Worm (Caenorhabditis elegans) whole organism, L1 larva: ENCODE results near the gene coh-3.

ENCODE experiments used
- aly-2 ChIP-seq: fragments of 150-350 bp; optimal IDR thresholded peaks from 2 replicates; lab custom pipeline; 2014; ENCODE audit warnings: missing biosample characterization, missing genetic modification characterization
- ama-1 ChIP-seq: fragments of 150-350 bp; optimal IDR thresholded peaks from 2 replicates; lab custom pipeline; 2014
- blmp-1 ChIP-seq: fragments of 150-350 bp; optimal IDR thresholded peaks from 2 replicates; lab custom pipeline; 2014; ENCODE audit warnings: missing biosample characterization, missing genetic modification characterization
- ceh-8 ChIP-seq: fragments of 200-800 bp; sonication (Bioruptor generic); optimal IDR thresholded peaks from 2 replicates; lab custom pipeline; 2018; ENCODE audit warnings: mild to moderate bottlenecking, missing genetic modification characterization, moderate library complexity, missing compliant biosample characterization
- ceh-90 ChIP-seq: sonication (generic microtip); optimal IDR thresholded peaks from 2 replicates; lab custom pipeline; 2016; ENCODE audit warnings: missing genetic modification characterization, missing compliant biosample characterization
- ces-1 ChIP-seq: fragments of 150-350 bp; optimal IDR thresholded peaks from 2 replicates; lab custom pipeline; 2014; ENCODE audit warnings: missing biosample characterization, missing genetic modification reagents, missing genetic modification characterization
- dpl-1 ChIP-seq, 3 experiments: fragments of 150-350 bp in 2 of 3; sonication (generic microtip) in 1 of 3; optimal IDR thresholded peaks; 2 replicates each; lab custom pipeline; 2014 to 2017; ENCODE audit warnings: missing biosample characterization in 3 of 3, missing genetic modification characterization in 3 of 3, missing genetic modification reagents in 3 of 3
- elt-2 ChIP-seq: sonication (generic microtip); optimal IDR thresholded peaks from 2 replicates; lab custom pipeline; 2016; ENCODE audit warnings: missing genetic modification characterization, mild to moderate bottlenecking, inconsistent platforms, missing compliant biosample characterization, missing genetic modification reagents
- elt-3 ChIP-seq, 6 experiments: fragments of 150-350 bp in 1 of 6; sonication (generic microtip); optimal IDR thresholded peaks; 2 replicates each; lab custom pipeline; 2017 to 2018; ENCODE audit warnings: missing biosample characterization in 6 of 6, missing genetic modification characterization in 6 of 6, inconsistent platforms in 1 of 6
- fkh-10 ChIP-seq: sonication (generic microtip); optimal IDR thresholded peaks from 2 replicates; lab custom pipeline; 2017; ENCODE audit warnings: missing biosample characterization, missing genetic modification reagents, missing genetic modification characterization
- fos-1 ChIP-seq: fragments of 150-350 bp; optimal IDR thresholded peaks from 2 replicates; lab custom pipeline; 2014; ENCODE audit warnings: missing biosample characterization, missing genetic modification characterization
- grh-1 ChIP-seq: fragments of 200-800 bp; sonication (Bioruptor generic); IDR thresholded peaks from 2 replicates; pipeline ENCODE4 v1.3.6; 2022; ENCODE audit warnings: missing genetic modification reagents, missing genetic modification characterization, missing compliant biosample characterization
- irx-1 ChIP-seq: sonication (generic microtip); optimal IDR thresholded peaks from 2 replicates; lab custom pipeline; 2016; ENCODE audit warnings: missing genetic modification characterization, missing compliant biosample characterization
- lin-14 ChIP-seq: fragments of 200-800 bp; sonication (Bioruptor generic); optimal IDR thresholded peaks from 2 replicates; lab custom pipeline; 2018; ENCODE audit warnings: mild to moderate bottlenecking, missing genetic modification characterization, moderate library complexity, missing compliant biosample characterization
- lin-35 ChIP-seq, 2 experiments: fragments of 150-350 bp; optimal IDR thresholded peaks; 2 replicates each; lab custom pipeline; 2014; ENCODE audit warnings: missing biosample characterization in 2 of 2, missing genetic modification characterization in 2 of 2, missing genetic modification reagents in 2 of 2
- lir-3 ChIP-seq: sonication (generic microtip); optimal IDR thresholded peaks from 2 replicates; lab custom pipeline; 2016; ENCODE audit warnings: mild to moderate bottlenecking, missing genetic modification characterization, moderate library complexity, missing compliant biosample characterization; ENCODE audit not compliant: poor library complexity
- lsy-2 ChIP-seq, 2 experiments: fragments of 150-350 bp; optimal IDR thresholded peaks; 2 replicates each; lab custom pipeline; 2014; ENCODE audit warnings: missing biosample characterization in 2 of 2, missing genetic modification characterization in 2 of 2
- mep-1 ChIP-seq: fragments of 150-350 bp; optimal IDR thresholded peaks from 2 replicates; lab custom pipeline; 2014; ENCODE audit warnings: missing biosample characterization, missing genetic modification characterization
- nhr-20 ChIP-seq: sonication (generic microtip); optimal IDR thresholded peaks from 2 replicates; lab custom pipeline; 2016; ENCODE audit warnings: mild to moderate bottlenecking, missing genetic modification characterization, missing compliant biosample characterization
- nhr-237 ChIP-seq: fragments of 150-350 bp; optimal IDR thresholded peaks from 2 replicates; lab custom pipeline; 2014; ENCODE audit warnings: missing biosample characterization, missing genetic modification characterization
- nhr-77 ChIP-seq: fragments of 150-350 bp; optimal IDR thresholded peaks from 2 replicates; lab custom pipeline; 2014; ENCODE audit warnings: missing biosample characterization, missing genetic modification characterization
- nhr-85 ChIP-seq: sonication (generic microtip); peaks from one replicate; lab custom pipeline; 2016; ENCODE audit warnings: missing genetic modification characterization, inconsistent platforms, missing compliant biosample characterization
- pag-3 ChIP-seq: sonication (generic microtip); optimal IDR thresholded peaks from 2 replicates; lab custom pipeline; 2017; ENCODE audit warnings: missing genetic modification characterization, mild to moderate bottlenecking, missing compliant biosample characterization, antibody characterized with exemption, borderline replicate concordance; ENCODE audit not compliant: insufficient read depth
- pax-3 ChIP-seq: fragments of 200-800 bp; sonication (Bioruptor generic); optimal IDR thresholded peaks from 2 replicates; lab custom pipeline; 2018; ENCODE audit warnings: mild to moderate bottlenecking, missing genetic modification characterization, moderate library complexity, missing compliant biosample characterization
- pqm-1 ChIP-seq: sonication (generic microtip); optimal IDR thresholded peaks from 3 replicates; lab custom pipeline; 2017; ENCODE audit warnings: missing biosample characterization, missing genetic modification characterization
- snpc-4 ChIP-seq: fragments of 150-350 bp; optimal IDR thresholded peaks from 2 replicates; lab custom pipeline; 2014; ENCODE audit warnings: missing biosample characterization, missing genetic modification characterization
- snu-23 ChIP-seq: sonication (generic microtip); optimal IDR thresholded peaks from 2 replicates; lab custom pipeline; 2016; ENCODE audit warnings: missing genetic modification characterization, missing compliant biosample characterization
- sup-37 ChIP-seq: fragments of 200-800 bp; sonication (Bioruptor generic); optimal IDR thresholded peaks from 2 replicates; lab custom pipeline; 2018; ENCODE audit warnings: mild to moderate bottlenecking, missing genetic modification characterization, missing compliant biosample characterization
- tlp-1 ChIP-seq: fragments of 150-350 bp; optimal IDR thresholded peaks from 2 replicates; lab custom pipeline; 2014; ENCODE audit warnings: missing biosample characterization, missing genetic modification characterization
- unc-130 ChIP-seq: fragments of 150-350 bp; optimal IDR thresholded peaks from 2 replicates; lab custom pipeline; 2017; ENCODE audit warnings: missing biosample characterization, missing genetic modification characterization, inconsistent platforms
- unc-62 ChIP-seq: fragments of 150-350 bp; optimal IDR thresholded peaks from 2 replicates; lab custom pipeline; 2014; ENCODE audit warnings: missing biosample characterization, missing genetic modification reagents, missing genetic modification characterization
- unc-86 ChIP-seq: sonication (generic microtip); optimal IDR thresholded peaks from 2 replicates; lab custom pipeline; 2016; ENCODE audit warnings: missing genetic modification characterization, missing compliant biosample characterization
- xbp-1 ChIP-seq: sonication (generic microtip); optimal IDR thresholded peaks from 2 replicates; lab custom pipeline; 2016; ENCODE audit warnings: missing genetic modification characterization, missing compliant biosample characterization
- zip-4 ChIP-seq: fragments of 200-800 bp; sonication (Bioruptor generic); optimal IDR thresholded peaks from 2 replicates; lab custom pipeline; 2018; ENCODE audit warnings: mild to moderate bottlenecking, missing genetic modification characterization, moderate library complexity, missing compliant biosample characterization

The coh-3 gene

ce11 chrV:14499074-14499864, 42.0 kb downstream of the coh-3 start (continued):
- TF ChIP-seq unc-130 (no peak), lin-14 (GFP tag; lab: Kevin White, UChicago) (peak; percentile 59)
- TF ChIP-seq, all 84 proteins: peak for 11

ce11 chrV:14500554-14500953, 43.3 kb downstream of the coh-3 start:
- no peak for TF ChIP-seq unc-62 (GFP tag; lab: Kevin White, UChicago)
- no peak for TF ChIP-seq sup-37 (GFP tag; lab: Kevin White, UChicago)
- no peak for TF ChIP-seq nhr-77 (tag; lab: Kevin White, UChicago)
- TF ChIP-seq fkh-10 (GFP tag; lab: Kevin White, UChicago): no peak
- peak; percentile 0 for TF ChIP-seq mep-1
- TF ChIP-seq ceh-8 (GFP tag; lab: Kevin White, UChicago): no peak
- TF ChIP-seq unc-86 (tag; lab: Kevin White, UChicago): no peak
- TF ChIP-seq lin-14 (GFP tag; lab: Kevin White, UChicago): peak; percentile 53
- no peak for TF ChIP-seq pax-3 (tag; lab: Kevin White, UChicago)
- TF ChIP-seq blmp-1: peak; percentile 57
- peak; percentile 13 for TF ChIP-seq irx-1 (tag; lab: Kevin White, UChicago)

ce11 chrV:14501136-14501535, 43.9 kb downstream of the coh-3 start, which contains the start of gene R02D5.24:
Gene R02D5.24 (plus strand): TSS chrV:14501340.
- TF ChIP-seq blmp-1: peak; percentile 30
- no peak for TF ChIP-seq fos-1 (tag; lab: Kevin White, UChicago)
- TF ChIP-seq mep-1: peak; percentile 1
- TF ChIP-seq irx-1 (tag; lab: Kevin White, UChicago): no peak
- TF ChIP-seq xbp-1: no peak
- TF ChIP-seq nhr-237: no peak
- TF ChIP-seq pag-3 (tag; lab: Kevin White, UChicago): no peak
- TF ChIP-seq nhr-20 (tag; lab: Kevin White, UChicago): no peak
- peak; percentile 35 for TF ChIP-seq lin-14 (GFP tag; lab: Kevin White, UChicago)
- TF ChIP-seq ama-1: no peak
- TF ChIP-seq grh-1 (GFP tag; lab: Robert Waterston, UW): 0 out of 2 replicates have a peak, but pooled peaks have one; percentile 7
- no peak for TF ChIP-seq zip-4 (GFP tag; lab: Kevin White, UChicago)
- no peak for TF ChIP-seq lir-3
- TF ChIP-seq, all 84 proteins: peak for 4

ce11 chrV:14503065-14503464, 45.8 kb downstream of the coh-3 start:
- TF ChIP-seq aly-2: no peak
- TF ChIP-seq snpc-4 (tag; lab: Kevin White, UChicago): no peak
- TF ChIP-seq ces-1 (GFP tag; lab: Kevin White, UChicago): no peak
- TF ChIP-seq lin-35 (GFP tag; optimal IDR thresholded peaks at IDR 0.05; lab: Kevin White, UChicago): peak in 1 of 2 experiments; percentile 51
- peak; percentile 88 for TF ChIP-seq blmp-1
- TF ChIP-seq ceh-90: no peak
- no peak for TF ChIP-seq unc-62 (GFP tag; lab: Kevin White, UChicago)
- peak in 1 of 2 experiments; percentile 17 for TF ChIP-seq lsy-2 (tag; optimal IDR thresholded peaks at IDR 0.05; lab: Kevin White, UChicago)
- TF ChIP-seq nhr-20 (tag; lab: Kevin White, UChicago): peak; percentile 9
- peak; percentile 47 for TF ChIP-seq nhr-85
- TF ChIP-seq nhr-77 (tag; lab: Kevin White, UChicago): no peak
- peak; percentile 15 for TF ChIP-seq pqm-1 (tag; lab: Kevin White, UChicago)
- no peak for TF ChIP-seq snu-23 (GFP tag; lab: Kevin White, UChicago)
- TF ChIP-seq lin-14 (GFP tag; lab: Kevin White, UChicago): peak; percentile 54
- no peak for TF ChIP-seq tlp-1 (tag; lab: Kevin White, UChicago)
- no peak for TF ChIP-seq dpl-1 (GFP tag; optimal IDR thresholded peaks at IDR 0.05; lab: Kevin White, UChicago)
- TF ChIP-seq elt-3 (tag; optimal IDR thresholded peaks at IDR 0.05; lab: Kevin White, UChicago): peak in 1 of 6 experiments; percentile 42
- peak; percentile 83 for TF ChIP-seq elt-2 (tag; lab: Kevin White, UChicago)
